Worm (Caenorhabditis elegans): ENCODE data around the gene fbxa-214.

The fbxa-214 gene

DNA sequence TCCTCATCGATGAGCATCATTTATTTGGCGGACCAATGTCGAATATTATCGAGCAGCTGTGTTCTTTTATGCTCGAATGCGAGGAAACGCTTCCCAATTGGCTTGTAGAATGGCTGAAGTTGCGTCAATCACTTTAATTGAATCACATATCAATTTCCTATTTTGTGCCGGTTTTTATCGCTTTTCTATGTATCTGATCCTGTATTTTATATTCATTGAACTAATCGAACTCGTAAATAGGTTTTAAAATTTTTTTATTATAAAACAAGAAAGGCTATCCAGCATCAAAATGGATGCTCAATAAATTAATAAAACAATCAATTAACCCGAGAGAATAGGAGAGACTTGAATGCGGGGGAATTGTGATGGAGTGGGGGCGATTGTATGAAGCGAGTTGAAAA is 28.9 kb upstream of the fbxa-214 start (continued):
- TF ChIP-seq madf-9 (GFP tag; conservative IDR thresholded peaks at IDR 0.05) (no peak), tra-1 (GFP tag; IDR thresholded peaks at IDR 0.05) (0 out of 2 replicates have a peak, but pooled peaks have one; percentile 13), ZK546.5 (tag; optimal IDR thresholded peaks at IDR 0.05) (no peak), duxl-1 (tag; optimal IDR thresholded peaks at IDR 0.05; ENCODE audit: poor library complexity) (peak; percentile 44), fos-1 (tag; optimal IDR thresholded peaks at IDR 0.05) (peak; percentile 3), tag-97 (GFP tag; IDR thresholded peaks at IDR 0.05) (no peak), vab-7 (GFP tag; IDR thresholded peaks at IDR 0.05) (no peak), nhr-102 (tag; optimal IDR thresholded peaks at IDR 0.05) (peak; percentile 55), hlh-11 (tag; optimal IDR thresholded peaks at IDR 0.05) (peak; percentile 6), unc-130 (GFP tag; optimal IDR thresholded peaks at IDR 0.05) (no peak), egl-43 (GFP tag; IDR thresholded peaks at IDR 0.05) (no peak), nhr-77 (tag; optimal IDR thresholded peaks at IDR 0.05) (no peak), hmg-1.1 (GFP tag; IDR thresholded peaks at IDR 0.05) (no peak), spr-1 (tag; optimal IDR thresholded peaks at IDR 0.05) (no peak), lsy-2 (tag; optimal IDR thresholded peaks at IDR 0.05) (peak in 1 of 2 experiments; percentile 65), lin-29 (GFP tag; IDR thresholded peaks at IDR 0.05) (no peak), snpc-1.2 (GFP tag; IDR thresholded peaks at IDR 0.05) (0 out of 2 replicates have a peak, but pooled peaks have one; percentile 10), lin-38 (GFP tag; IDR thresholded peaks at IDR 0.05) (peak; percentile 39), nhr-10 (tag; optimal IDR thresholded peaks at IDR 0.05) (peak; percentile 14), Y75B8A.6 (GFP tag; IDR thresholded peaks at IDR 0.05) (peak; percentile 36; the same call in 1 of the 2 replicates)

DNA sequence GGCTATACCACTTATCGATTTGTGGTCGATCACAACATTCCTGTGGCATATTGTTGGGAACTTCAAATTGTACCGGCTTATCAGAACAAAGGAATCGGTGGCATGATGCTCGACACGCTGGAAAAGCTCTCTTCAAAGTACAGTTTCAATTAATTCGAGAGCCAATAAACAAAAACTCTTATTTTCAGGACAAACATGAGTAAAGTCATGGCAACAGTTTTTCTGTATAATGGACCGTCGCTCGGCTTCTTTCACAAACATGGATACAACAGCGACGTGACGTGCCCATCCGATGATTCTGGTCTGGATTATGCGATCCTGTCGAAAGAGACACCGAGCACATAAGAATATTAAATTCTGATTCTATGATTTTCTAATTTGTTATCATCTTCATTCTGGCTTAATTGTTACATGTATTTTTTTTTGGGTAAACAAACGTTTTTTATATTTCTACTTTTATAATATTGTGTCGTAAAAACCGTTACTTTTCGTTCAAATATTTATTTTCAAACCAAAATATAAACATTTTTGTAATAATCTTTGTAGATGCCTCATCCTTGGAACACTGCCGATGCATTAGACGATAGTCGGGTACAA is 26.8 kb upstream of the fbxa-214 start, which contains the start of gene smut-1:
smut-1 (plus strand) TSS at position 547 of the 597 bp plus-strand sequence.
- TF ChIP-seq tag-97 (GFP tag; IDR thresholded peaks at IDR 0.05) (no peak), tra-1 (GFP tag; IDR thresholded peaks at IDR 0.05) (no peak), nhr-237 (tag; optimal IDR thresholded peaks at IDR 0.05) (no peak), nhr-10 (tag; optimal IDR thresholded peaks at IDR 0.05) (no peak), madf-9 (GFP tag; conservative IDR thresholded peaks at IDR 0.05) (no peak), gei-8 (GFP tag; optimal IDR thresholded peaks at IDR 0.05) (no peak), Y105C5A.15 (GFP tag; IDR thresholded peaks at IDR 0.05) (no peak), hif-1 (tag; optimal IDR thresholded peaks at IDR 0.05) (no peak), rbr-2 (tag; optimal IDR thresholded peaks at IDR 0.05) (no peak), lin-38 (GFP tag; IDR thresholded peaks at IDR 0.05) (no peak)

DNA sequence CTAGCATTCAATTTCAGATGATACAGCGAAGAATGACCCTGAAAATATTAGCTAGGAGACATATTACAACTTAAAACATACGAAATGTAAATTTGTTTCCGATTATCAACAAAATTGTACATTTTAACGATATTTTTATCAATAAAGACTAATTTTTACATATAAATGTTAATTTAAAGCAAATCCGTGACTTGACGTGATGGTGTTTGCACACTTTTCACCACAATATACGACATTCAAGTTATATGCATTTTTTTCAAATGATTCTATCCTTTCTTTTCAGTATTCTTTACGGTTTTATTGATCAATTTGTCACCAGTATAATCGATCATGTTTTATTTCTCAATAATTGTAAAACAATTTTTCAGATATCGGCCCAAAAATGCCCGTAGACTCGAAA is 26.0 kb upstream of the fbxa-214 start, which contains the start of gene Y38A10A.7:
Y38A10A.7 (plus strand) TSS at position 369 of the 400 bp plus-strand sequence.
- TF ChIP-seq zip-2 (tag; optimal IDR thresholded peaks at IDR 0.05) (no peak), lim-7 (GFP tag; IDR thresholded peaks at IDR 0.05) (no peak), zip-11 (GFP tag; IDR thresholded peaks at IDR 0.05) (no peak), ZK546.5 (tag; optimal IDR thresholded peaks at IDR 0.05) (no peak), attf-4 (tag; optimal IDR thresholded peaks at IDR 0.05) (no peak), ceh-82 (tag; optimal IDR thresholded peaks at IDR 0.05) (no peak), pha-4 (GFP tag; IDR thresholded peaks at IDR 0.05) (no peak), pha-4 (tag; optimal IDR thresholded peaks at IDR 0.05) (no peak), egl-27 (tag; optimal IDR thresholded peaks at IDR 0.05) (no peak), F10B5.3 (tag; optimal IDR thresholded peaks at IDR 0.05) (no peak), lsy-2 (tag; optimal IDR thresholded peaks at IDR 0.05) (peak in 1 of 2 experiments; percentile 41), nhr-11 (tag; optimal IDR thresholded peaks at IDR 0.05) (no peak), spr-3 (GFP tag; optimal IDR thresholded peaks at IDR 0.05) (no peak), ceh-62 (tag; optimal IDR thresholded peaks at IDR 0.05) (no peak), T26A8.4 (GFP tag; IDR thresholded peaks at IDR 0.05) (no peak), lin-38 (GFP tag; IDR thresholded peaks at IDR 0.05) (0 out of 2 replicates have a peak, but pooled peaks have one; percentile 4), vab-7 (GFP tag; IDR thresholded peaks at IDR 0.05) (no peak), spr-1 (tag; optimal IDR thresholded peaks at IDR 0.05) (no peak), nhr-111 (GFP tag; optimal IDR thresholded peaks at IDR 0.05) (no peak), madf-9 (GFP tag; conservative IDR thresholded peaks at IDR 0.05) (no peak), lin-15B (tag; optimal IDR thresholded peaks at IDR 0.05) (no peak), mdl-1 (tag; optimal IDR thresholded peaks at IDR 0.05) (no peak), ctbp-1 (GFP tag; IDR thresholded peaks at IDR 0.05) (no peak), dve-1 (tag; optimal IDR thresholded peaks at IDR 0.05; ENCODE audit: insufficient read depth) (peak; percentile 3), dmd-6 (GFP tag; IDR thresholded peaks at IDR 0.05) (no peak), arid-1 (GFP tag; conservative IDR thresholded peaks at IDR 0.05) (no peak), lir-3 (tag; optimal IDR thresholded peaks at IDR 0.05) (no peak), nhr-42 (GFP tag; IDR thresholded peaks at IDR 0.05) (no peak)

Measured in whole organism, L4 larva.